Worm (Caenorhabditis elegans) whole organism, L3 larva: ENCODE data around the gene srw-33.

Source experiments
- fkh-10 ChIP-seq: sonication (generic microtip); optimal IDR thresholded peaks from 2 replicates; lab custom pipeline; 2017; ENCODE audit warnings: missing biosample characterization, missing genetic modification reagents, missing genetic modification characterization
- jun-1 ChIP-seq: fragments of 150-350 bp; optimal IDR thresholded peaks from 2 replicates; lab custom pipeline; 2014; ENCODE audit warnings: missing biosample characterization, missing genetic modification reagents, missing genetic modification characterization
- nhr-77 ChIP-seq: fragments of 150-350 bp; optimal IDR thresholded peaks from 2 replicates; lab custom pipeline; 2014; ENCODE audit warnings: missing biosample characterization, missing genetic modification characterization

- TF ChIP-seq fkh-10 (GFP tag; lab: Kevin White, UChicago), result no peak
- TF ChIP-seq nhr-77 (tag; lab: Kevin White, UChicago), result peak; percentile 70
- TF ChIP-seq jun-1, result peak; percentile 90
Observed at ce11 chrV:15465032-15465727, 13.9 kb upstream of the srw-33 start, which contains the start of gene pqn-71.
